Worm (Caenorhabditis elegans): ENCODE results near the gene kqt-2.

The kqt-2 gene

ce11 chrX:8246126-8246525 is at the start of gene kqt-2:
Gene kqt-2, minus strand, starts transcription at chrX:8246369.
- TF ChIP-seq med-1 (GFP tag; optimal IDR thresholded peaks at IDR 0.05; ENCODE audit: insufficient read depth) = no peak
- TF ChIP-seq ref-1 (GFP tag; conservative IDR thresholded peaks at IDR 0.05) = no peak
- TF ChIP-seq T22C8.4 (GFP tag; IDR thresholded peaks at IDR 0.05) = no peak
- no peak for TF ChIP-seq flt-1 (GFP tag; IDR thresholded peaks at IDR 0.05)
- TF ChIP-seq cog-1 (tag; optimal IDR thresholded peaks at IDR 0.05) = no peak
- TF ChIP-seq klf-2 (GFP tag; conservative IDR thresholded peaks at IDR 0.05) = no peak

ce11 chrX:8294586-8294985 is 48.4 kb upstream of the kqt-2 start, which contains the start of gene R09F10.3:
Gene R09F10.3, plus strand, starts transcription at chrX:8294625.
- TF ChIP-seq cog-1 (tag; optimal IDR thresholded peaks at IDR 0.05) = no peak
- no peak for TF ChIP-seq ref-1 (GFP tag; conservative IDR thresholded peaks at IDR 0.05)
- no peak for TF ChIP-seq T22C8.4 (GFP tag; IDR thresholded peaks at IDR 0.05)
- no peak for TF ChIP-seq ztf-23 (GFP tag; IDR thresholded peaks at IDR 0.05)

- TF ChIP-seq klf-2 (GFP tag; conservative IDR thresholded peaks at IDR 0.05) = no peak; the same call in 1 of the 2 replicates
- no peak for TF ChIP-seq ref-1 (GFP tag; conservative IDR thresholded peaks at IDR 0.05)
- no peak for TF ChIP-seq tab-1 (GFP tag; IDR thresholded peaks at IDR 0.05)
- peak; percentile 84 for TF ChIP-seq cog-1 (tag; optimal IDR thresholded peaks at IDR 0.05)
- no peak for TF ChIP-seq ztf-29 (GFP tag; IDR thresholded peaks at IDR 0.05)
- TF ChIP-seq med-1 (GFP tag; optimal IDR thresholded peaks at IDR 0.05; ENCODE audit: insufficient read depth) = no peak
- no peak for TF ChIP-seq T22C8.4 (GFP tag; IDR thresholded peaks at IDR 0.05)
- TF ChIP-seq flt-1 (GFP tag; IDR thresholded peaks at IDR 0.05) = peak; percentile 74; the same call in 1 of the 2 replicates
- TF ChIP-seq ztf-23 (GFP tag; IDR thresholded peaks at IDR 0.05) = no peak
Measured at ce11 chrX:8286740-8287299, 40.7 kb upstream of the kqt-2 start, which contains the start of gene sec-16A.2. Gene sec-16A.2, plus strand, starts transcription at chrX:8287249.

ce11 chrX:8286164-8286563 is 40.0 kb upstream of the kqt-2 start:
- no peak for TF ChIP-seq tab-1 (GFP tag; IDR thresholded peaks at IDR 0.05)
- TF ChIP-seq ztf-29 (GFP tag; IDR thresholded peaks at IDR 0.05) = no peak
- no peak for TF ChIP-seq med-1 (GFP tag; optimal IDR thresholded peaks at IDR 0.05; ENCODE audit: insufficient read depth)
- TF ChIP-seq cog-1 (tag; optimal IDR thresholded peaks at IDR 0.05) = no peak
- TF ChIP-seq klf-2 (GFP tag; conservative IDR thresholded peaks at IDR 0.05) = no peak
- TF ChIP-seq flt-1 (GFP tag; IDR thresholded peaks at IDR 0.05) = no peak
- TF ChIP-seq ztf-23 (GFP tag; IDR thresholded peaks at IDR 0.05) = no peak
- no peak for TF ChIP-seq ref-1 (GFP tag; conservative IDR thresholded peaks at IDR 0.05)
- TF ChIP-seq T22C8.4 (GFP tag; IDR thresholded peaks at IDR 0.05) = no peak

ce11 chrX:8285169-8285796 is 39.1 kb upstream of the kqt-2 start, which contains the start of the genes fis-2 and F13B9.2:
Gene fis-2, minus strand, starts transcription at chrX:8285219.
Gene F13B9.2, plus strand, starts transcription at chrX:8285683.
- TF ChIP-seq flt-1 (GFP tag; IDR thresholded peaks at IDR 0.05) (no peak), T22C8.4 (GFP tag; IDR thresholded peaks at IDR 0.05) (no peak), ztf-23 (GFP tag; IDR thresholded peaks at IDR 0.05) (no peak)

ce11 chrX:8284003-8284402 is 37.8 kb upstream of the kqt-2 start:
- TF ChIP-seq cog-1 (tag; optimal IDR thresholded peaks at IDR 0.05) (no peak), ref-1 (GFP tag; conservative IDR thresholded peaks at IDR 0.05) (no peak), ztf-23 (GFP tag; IDR thresholded peaks at IDR 0.05) (no peak), klf-2 (GFP tag; conservative IDR thresholded peaks at IDR 0.05) (no peak), ztf-29 (GFP tag; IDR thresholded peaks at IDR 0.05) (no peak), flt-1 (GFP tag; IDR thresholded peaks at IDR 0.05) (no peak), tab-1 (GFP tag; IDR thresholded peaks at IDR 0.05) (no peak), med-1 (GFP tag; optimal IDR thresholded peaks at IDR 0.05; ENCODE audit: insufficient read depth) (no peak), T22C8.4 (GFP tag; IDR thresholded peaks at IDR 0.05) (no peak)

ce11 chrX:8276984-8277383 is 30.8 kb upstream of the kqt-2 start:
- TF ChIP-seq tab-1 (GFP tag; IDR thresholded peaks at IDR 0.05) (no peak), ztf-29 (GFP tag; IDR thresholded peaks at IDR 0.05) (no peak), flt-1 (GFP tag; IDR thresholded peaks at IDR 0.05) (no peak), T22C8.4 (GFP tag; IDR thresholded peaks at IDR 0.05) (no peak), cog-1 (tag; optimal IDR thresholded peaks at IDR 0.05) (no peak), ztf-23 (GFP tag; IDR thresholded peaks at IDR 0.05) (no peak), med-1 (GFP tag; optimal IDR thresholded peaks at IDR 0.05; ENCODE audit: insufficient read depth) (no peak), ref-1 (GFP tag; conservative IDR thresholded peaks at IDR 0.05) (no peak), klf-2 (GFP tag; conservative IDR thresholded peaks at IDR 0.05) (no peak)

- no peak for TF ChIP-seq klf-2 (GFP tag; conservative IDR thresholded peaks at IDR 0.05)
- no peak for TF ChIP-seq ref-1 (GFP tag; conservative IDR thresholded peaks at IDR 0.05)
Measured at ce11 chrX:8276333-8276732, 30.2 kb upstream of the kqt-2 start.

- TF ChIP-seq cog-1 (tag; optimal IDR thresholded peaks at IDR 0.05) (no peak), klf-2 (GFP tag; conservative IDR thresholded peaks at IDR 0.05) (no peak), ref-1 (GFP tag; conservative IDR thresholded peaks at IDR 0.05) (no peak), tab-1 (GFP tag; IDR thresholded peaks at IDR 0.05) (no peak), ztf-29 (GFP tag; IDR thresholded peaks at IDR 0.05) (no peak), med-1 (GFP tag; optimal IDR thresholded peaks at IDR 0.05; ENCODE audit: insufficient read depth) (no peak), ztf-23 (GFP tag; IDR thresholded peaks at IDR 0.05) (no peak), T22C8.4 (GFP tag; IDR thresholded peaks at IDR 0.05) (no peak), flt-1 (GFP tag; IDR thresholded peaks at IDR 0.05) (no peak)
Measured at ce11 chrX:8274869-8275268, 28.7 kb upstream of the kqt-2 start, which contains the start of gene ksr-1. Gene ksr-1, plus strand, starts transcription at chrX:8275169.

- TF ChIP-seq T22C8.4 (GFP tag; IDR thresholded peaks at IDR 0.05) = no peak
- TF ChIP-seq ztf-23 (GFP tag; IDR thresholded peaks at IDR 0.05) = no peak
- TF ChIP-seq klf-2 (GFP tag; conservative IDR thresholded peaks at IDR 0.05) = no peak
- no peak for TF ChIP-seq med-1 (GFP tag; optimal IDR thresholded peaks at IDR 0.05; ENCODE audit: insufficient read depth)
- TF ChIP-seq cog-1 (tag; optimal IDR thresholded peaks at IDR 0.05) = no peak
- no peak for TF ChIP-seq tab-1 (GFP tag; IDR thresholded peaks at IDR 0.05)
- TF ChIP-seq ztf-29 (GFP tag; IDR thresholded peaks at IDR 0.05) = no peak
- no peak for TF ChIP-seq flt-1 (GFP tag; IDR thresholded peaks at IDR 0.05)
- no peak for TF ChIP-seq ref-1 (GFP tag; conservative IDR thresholded peaks at IDR 0.05)
Measured at ce11 chrX:8273496-8273895, 27.3 kb upstream of the kqt-2 start.

Measured in whole organism, midembryonic.